Worm (Caenorhabditis elegans) whole organism, late embryonic: ENCODE data around the gene endu-2.
A peak's percentile ranks its signal among the peaks of the same experiment; 100 is the strongest.

Experiments used
- F13H6.1 ChIP-seq: sonication (generic microtip); optimal IDR thresholded peaks from 2 replicates; lab custom pipeline; 2016; ENCODE audit warnings: missing genetic modification characterization, missing compliant biosample characterization
- K09A11.1 ChIP-seq: sonication (generic microtip); optimal IDR thresholded peaks from 2 replicates; lab custom pipeline; 2017; ENCODE audit warnings: antibody characterized with exemption, mild to moderate bottlenecking, missing genetic modification characterization, missing compliant biosample characterization; ENCODE audit not compliant: insufficient read depth
- ahr-1 ChIP-seq: sonication (generic microtip); optimal IDR thresholded peaks from 2 replicates; lab custom pipeline; 2016; ENCODE audit warnings: missing genetic modification characterization, missing compliant biosample characterization
- ceh-18 ChIP-seq: sonication (generic microtip); optimal IDR thresholded peaks from 2 replicates; lab custom pipeline; 2016; ENCODE audit warnings: missing genetic modification characterization, missing compliant biosample characterization
- ceh-2 ChIP-seq: sonication (generic microtip); optimal IDR thresholded peaks from 2 replicates; lab custom pipeline; 2016; ENCODE audit warnings: missing genotype, missing genetic modification characterization, missing compliant biosample characterization
- ceh-24 ChIP-seq: sonication (generic microtip); optimal IDR thresholded peaks from 2 replicates; lab custom pipeline; 2016; ENCODE audit warnings: mild to moderate bottlenecking, missing genetic modification characterization, missing compliant biosample characterization
- ceh-30 ChIP-seq: fragments of 150-350 bp; optimal IDR thresholded peaks from 2 replicates; lab custom pipeline; 2014; ENCODE audit warnings: missing biosample characterization, missing genetic modification characterization
- ceh-31 ChIP-seq: sonication (generic microtip); optimal IDR thresholded peaks from 2 replicates; lab custom pipeline; 2016; ENCODE audit warnings: missing genetic modification characterization, missing compliant biosample characterization
- ceh-48 ChIP-seq: sonication (generic microtip); optimal IDR thresholded peaks from 2 replicates; lab custom pipeline; 2016; ENCODE audit warnings: missing genetic modification characterization, inconsistent platforms, missing compliant biosample characterization
- ceh-6 ChIP-seq: fragments of 200-800 bp; sonication (Bioruptor generic); optimal IDR thresholded peaks from 2 replicates; lab custom pipeline; 2018; ENCODE audit warnings: mild to moderate bottlenecking, missing genetic modification characterization, missing compliant biosample characterization
- ceh-9 ChIP-seq: sonication (generic microtip); optimal IDR thresholded peaks from 2 replicates; lab custom pipeline; 2016; ENCODE audit warnings: mild to moderate bottlenecking, missing genetic modification characterization, inconsistent platforms, missing compliant biosample characterization
- che-1 ChIP-seq: sonication (generic microtip); optimal IDR thresholded peaks from 2 replicates; lab custom pipeline; 2016; ENCODE audit warnings: mild to moderate bottlenecking, missing genetic modification characterization, missing compliant biosample characterization
- dve-1 ChIP-seq: sonication (generic microtip); optimal IDR thresholded peaks from 2 replicates; lab custom pipeline; 2017; ENCODE audit warnings: antibody characterized with exemption, mild to moderate bottlenecking, missing genetic modification characterization, missing compliant biosample characterization
- elt-2 ChIP-seq: sonication (generic microtip); optimal IDR thresholded peaks from 2 replicates; lab custom pipeline; 2016; ENCODE audit warnings: missing genetic modification reagents, missing genetic modification characterization, missing compliant biosample characterization
- elt-4 ChIP-seq: sonication (generic microtip); optimal IDR thresholded peaks from 2 replicates; lab custom pipeline; 2016; ENCODE audit warnings: missing genetic modification characterization, missing compliant biosample characterization
- ets-4 ChIP-seq: sonication (generic microtip); optimal IDR thresholded peaks from 2 replicates; lab custom pipeline; 2016; ENCODE audit warnings: missing genetic modification characterization, missing compliant biosample characterization
- fkh-6 ChIP-seq: sonication (generic microtip); optimal IDR thresholded peaks from 2 replicates; lab custom pipeline; 2016; ENCODE audit warnings: missing genetic modification characterization, missing compliant biosample characterization
- hlh-30 ChIP-seq: sonication (generic microtip); optimal IDR thresholded peaks from 2 replicates; lab custom pipeline; 2017; ENCODE audit warnings: antibody characterized with exemption, missing genetic modification characterization, missing compliant biosample characterization; ENCODE audit not compliant: insufficient read depth
- hlh-8 ChIP-seq: sonication (generic microtip); optimal IDR thresholded peaks from 2 replicates; lab custom pipeline; 2016; ENCODE audit warnings: missing genotype, missing genetic modification characterization, missing compliant biosample characterization
- lim-6 ChIP-seq: sonication (generic microtip); optimal IDR thresholded peaks from 2 replicates; lab custom pipeline; 2016; ENCODE audit warnings: missing genetic modification characterization, missing compliant biosample characterization
- mec-3 ChIP-seq: sonication (generic microtip); optimal IDR thresholded peaks from 2 replicates; lab custom pipeline; 2016; ENCODE audit warnings: borderline replicate concordance, missing genetic modification characterization, missing compliant biosample characterization
- nfya-1 ChIP-seq: sonication (generic microtip); optimal IDR thresholded peaks from 2 replicates; lab custom pipeline; 2017; ENCODE audit warnings: missing genetic modification characterization, mild to moderate bottlenecking, missing compliant biosample characterization, antibody characterized with exemption, moderate library complexity
- nhr-11 ChIP-seq: fragments of 150-350 bp; optimal IDR thresholded peaks from 2 replicates; lab custom pipeline; 2014; ENCODE audit warnings: missing biosample characterization, missing genetic modification characterization
- nhr-232 ChIP-seq: sonication (generic microtip); optimal IDR thresholded peaks from 2 replicates; lab custom pipeline; 2016; ENCODE audit warnings: missing genetic modification characterization, missing compliant biosample characterization
- npax-4 ChIP-seq: sonication (generic microtip); optimal IDR thresholded peaks from 2 replicates; lab custom pipeline; 2016; ENCODE audit warnings: missing genetic modification characterization, missing compliant biosample characterization
- pha-4 ChIP-seq: fragments of 150-350 bp; optimal IDR thresholded peaks from 2 replicates; lab custom pipeline; 2018; ENCODE audit warnings: missing biosample characterization, missing genetic modification reagents, missing genetic modification characterization
- pqm-1 ChIP-seq: sonication (generic microtip); optimal IDR thresholded peaks from 2 replicates; lab custom pipeline; 2016; ENCODE audit warnings: missing genetic modification characterization, missing compliant biosample characterization
- ref-2 ChIP-seq: sonication (generic microtip); optimal IDR thresholded peaks from 2 replicates; lab custom pipeline; 2016; ENCODE audit warnings: missing genetic modification characterization, missing compliant biosample characterization
- rnt-1 ChIP-seq: sonication (generic microtip); optimal IDR thresholded peaks from 2 replicates; lab custom pipeline; 2016; ENCODE audit warnings: missing genetic modification characterization, missing compliant biosample characterization
- sdc-2 ChIP-seq: sonication (generic microtip); optimal IDR thresholded peaks from 2 replicates; lab custom pipeline; 2016; ENCODE audit warnings: missing genotype, missing genetic modification characterization, missing compliant biosample characterization
- sox-4 ChIP-seq: sonication (generic microtip); optimal IDR thresholded peaks from 2 replicates; lab custom pipeline; 2017; ENCODE audit warnings: mild to moderate bottlenecking, missing genetic modification characterization, inconsistent platforms, missing compliant biosample characterization
- syd-9 ChIP-seq: sonication (generic microtip); optimal IDR thresholded peaks from 2 replicates; lab custom pipeline; 2016; ENCODE audit warnings: mild to moderate bottlenecking, missing genetic modification characterization, moderate library complexity, missing compliant biosample characterization
- tbx-2 ChIP-seq: sonication (generic microtip); optimal IDR thresholded peaks from 2 replicates; lab custom pipeline; 2016; ENCODE audit warnings: missing genetic modification characterization, missing compliant biosample characterization
- unc-42 ChIP-seq: sonication (generic microtip); optimal IDR thresholded peaks from 2 replicates; lab custom pipeline; 2016; ENCODE audit warnings: missing genotype, missing genetic modification characterization, missing compliant biosample characterization
- unc-55 ChIP-seq: sonication (generic microtip); optimal IDR thresholded peaks from 2 replicates; lab custom pipeline; 2017; ENCODE audit warnings: missing biosample characterization, missing genetic modification reagents, missing genetic modification characterization

endu-2 gene

DNA sequence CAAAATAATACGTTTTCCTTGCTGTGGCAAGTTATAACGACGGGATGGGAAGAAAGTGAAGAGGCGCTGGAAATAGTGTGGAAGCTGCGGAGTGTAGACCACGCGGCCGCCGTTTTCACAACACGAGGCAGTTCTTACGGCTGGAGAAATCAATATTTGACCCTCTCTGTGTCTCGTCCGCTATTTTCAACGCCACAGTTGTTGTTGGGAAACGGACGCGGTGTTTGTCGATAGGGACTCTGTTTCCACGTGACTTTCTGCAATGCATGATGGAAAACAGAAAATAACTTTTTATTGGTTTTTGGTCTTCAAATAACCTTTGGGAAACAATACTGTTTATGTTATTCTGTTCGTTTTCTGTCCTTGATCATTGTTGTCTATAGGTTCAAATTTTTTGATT, 10.2 kb upstream of the endu-2 start, which contains the start of gene K02A6.3:
Gene K02A6.3, minus strand, starts transcription at position 74 of the 400 bp plus-strand sequence.
- TF ChIP-seq hlh-8 (tag; lab: Kevin White, UChicago) (peak; percentile 9), unc-55 (GFP tag; lab: Kevin White, UChicago) (peak; percentile 72), ceh-30 (tag; lab: Kevin White, UChicago) (peak; percentile 10), sox-4 (tag; lab: Kevin White, UChicago) (no peak), dve-1 (tag; lab: Kevin White, UChicago) (peak; percentile 50), ceh-2 (tag; lab: Kevin White, UChicago) (no peak), ceh-48 (tag; lab: Kevin White, UChicago) (peak; percentile 82), ceh-31 (peak; percentile 36), nfya-1 (tag; lab: Kevin White, UChicago) (peak; percentile 65), ahr-1 (tag; lab: Kevin White, UChicago) (no peak), tbx-2 (peak; percentile 49), sdc-2 (tag; lab: Kevin White, UChicago) (peak; percentile 9), ceh-9 (tag; lab: Kevin White, UChicago) (no peak), hlh-30 (peak; percentile 94), elt-2 (peak; percentile 28), pqm-1 (tag; lab: Kevin White, UChicago) (no peak), pha-4 (tag; lab: Kevin White, UChicago) (no peak), ets-4 (tag; lab: Kevin White, UChicago) (peak; percentile 48), lim-6 (tag; lab: Kevin White, UChicago) (no peak), syd-9 (tag; lab: Kevin White, UChicago) (peak; percentile 33), rnt-1 (tag; lab: Kevin White, UChicago) (peak; percentile 69), ceh-18 (peak; percentile 86), nhr-11 (tag; lab: Kevin White, UChicago) (no peak), F13H6.1 (tag; lab: Kevin White, UChicago) (peak; percentile 43), che-1 (tag; lab: Kevin White, UChicago) (no peak), unc-42 (tag; lab: Kevin White, UChicago) (peak; percentile 60)
- TF ChIP-seq, all 69 proteins: peak for 17

DNA sequence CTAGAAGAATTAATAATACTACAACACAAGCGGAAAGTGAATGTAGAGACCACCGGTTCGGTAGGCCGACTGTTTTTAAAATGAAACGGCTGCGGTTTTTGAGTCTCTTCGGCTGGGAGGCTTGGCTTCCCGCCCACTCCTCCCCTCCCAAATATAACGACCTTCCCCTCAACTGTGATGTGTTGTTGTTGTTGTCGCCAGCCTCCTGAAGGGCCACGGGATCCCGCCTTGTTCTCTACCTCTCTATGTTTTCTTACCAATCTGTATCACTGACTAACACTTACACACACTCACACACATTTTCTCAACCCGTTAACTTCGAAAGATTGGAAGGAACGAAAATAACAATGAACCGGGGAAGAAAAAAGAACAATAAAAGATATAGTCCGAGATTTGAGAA, 8.5 kb upstream of the endu-2 start:
- TF ChIP-seq nhr-232 (tag; lab: Kevin White, UChicago) (no peak), ceh-24 (tag; lab: Kevin White, UChicago) (no peak), mec-3 (tag; lab: Kevin White, UChicago) (no peak), K09A11.1 (tag; lab: Kevin White, UChicago) (no peak)

DNA sequence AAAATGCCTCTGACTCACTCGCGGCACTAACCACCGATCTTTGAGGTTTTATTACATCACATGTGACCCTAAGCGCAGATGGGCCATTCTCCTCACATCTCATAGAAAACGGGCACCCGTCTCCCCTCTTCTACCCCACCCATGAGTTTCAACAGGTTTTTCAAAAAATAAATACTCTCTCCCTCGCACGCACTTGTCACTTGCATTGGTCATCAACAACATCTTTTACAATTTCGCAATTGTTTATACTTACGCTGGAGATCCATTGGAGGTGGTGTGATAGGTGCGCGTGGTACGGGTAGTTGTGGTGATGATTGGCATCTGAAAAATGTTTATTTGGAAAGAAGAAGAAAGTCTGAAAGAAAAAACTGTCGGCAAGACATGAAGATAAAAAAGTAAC, 6.1 kb upstream of the endu-2 start, which contains the start of gene M60.4:
Gene M60.4, minus strand, starts transcription at position 321 of the 400 bp plus-strand sequence.
- TF ChIP-seq unc-55 (GFP tag; lab: Kevin White, UChicago) (peak; percentile 37), hlh-30 (peak; percentile 49), nhr-232 (tag; lab: Kevin White, UChicago) (no peak), tbx-2 (peak; percentile 26), ceh-18 (peak; percentile 43), ceh-6 (no peak)
- TF ChIP-seq, all 69 proteins: peak for 4

DNA sequence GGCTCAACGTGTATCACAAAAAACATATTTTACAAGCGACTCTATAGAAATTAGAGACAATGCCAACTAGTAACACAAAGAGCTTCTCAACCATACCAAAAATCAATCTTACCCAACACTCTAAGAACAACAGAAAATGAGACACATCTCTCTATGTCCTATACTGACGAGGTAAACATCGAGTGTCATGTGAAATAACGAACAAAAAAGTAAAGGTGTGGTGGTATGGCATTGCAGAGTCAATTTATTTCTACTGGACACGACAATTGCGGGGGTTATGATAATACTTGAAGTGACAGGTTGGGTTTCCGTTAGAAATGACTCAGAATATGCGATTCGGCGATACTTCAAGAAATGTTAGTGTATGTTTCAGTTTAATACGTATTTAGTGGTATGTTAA, 5.6 kb upstream of the endu-2 start:
- TF ChIP-seq ceh-48 (tag; lab: Kevin White, UChicago) (no peak), unc-42 (tag; lab: Kevin White, UChicago) (no peak), ref-2 (tag; lab: Kevin White, UChicago) (no peak), ets-4 (tag; lab: Kevin White, UChicago) (no peak), npax-4 (tag; lab: Kevin White, UChicago) (no peak), syd-9 (tag; lab: Kevin White, UChicago) (no peak), ceh-31 (no peak), ceh-9 (tag; lab: Kevin White, UChicago) (no peak), elt-4 (tag; lab: Kevin White, UChicago) (no peak), mec-3 (tag; lab: Kevin White, UChicago) (no peak), nhr-11 (tag; lab: Kevin White, UChicago) (no peak), ahr-1 (tag; lab: Kevin White, UChicago) (no peak), fkh-6 (tag; lab: Kevin White, UChicago) (no peak), rnt-1 (tag; lab: Kevin White, UChicago) (no peak)
